Fruit fly (Drosophila melanogaster) whole organism, pupa: ENCODE measurements around the gene mRpL46.

ENCODE experiments used
- CG14655 ChIP-seq: fragments of 200-800 bp; sonication (Bioruptor generic); optimal IDR thresholded peaks from 3 replicates; lab custom pipeline; 2017; ENCODE audit warnings: mild to moderate bottlenecking, missing biosample characterization, missing genetic modification reagents, missing genetic modification characterization
- CG15710 ChIP-seq: fragments of 200-800 bp; sonication (Bioruptor generic); optimal IDR thresholded peaks from 2 replicates; lab custom pipeline; 2018; ENCODE audit warnings: missing biosample characterization, mild to moderate bottlenecking, missing genetic modification characterization, moderate library complexity
- CG17806 ChIP-seq: fragments of 200-800 bp; sonication (Bioruptor generic); optimal IDR thresholded peaks from 2 replicates; lab custom pipeline; 2018; ENCODE audit warnings: missing biosample characterization, mild to moderate bottlenecking, missing genetic modification characterization, moderate library complexity
- CG4496 ChIP-seq: fragments of 200-800 bp; sonication (Bioruptor generic); IDR thresholded peaks from 3 replicates; pipeline ENCODE4 v1.3.6; 2022; ENCODE audit warnings: missing biosample characterization, missing genetic modification characterization
- Pif1B ChIP-seq: fragments of 200-800 bp; sonication (Bioruptor generic); optimal IDR thresholded peaks from 3 replicates; lab custom pipeline; 2016; ENCODE audit warnings: missing biosample characterization, missing genetic modification characterization
- Snoo ChIP-seq: fragments of 200-800 bp; sonication (Bioruptor generic); optimal IDR thresholded peaks from 3 replicates; lab custom pipeline; 2017; ENCODE audit warnings: missing biosample characterization, mild to moderate bottlenecking, missing genetic modification characterization, inconsistent platforms
- fd96Ca ChIP-seq: fragments of 200-800 bp; sonication (Bioruptor generic); IDR thresholded peaks from 3 replicates; pipeline ENCODE4 v1.3.6; 2022; ENCODE audit warnings: missing biosample characterization, missing genetic modification characterization

DNA sequence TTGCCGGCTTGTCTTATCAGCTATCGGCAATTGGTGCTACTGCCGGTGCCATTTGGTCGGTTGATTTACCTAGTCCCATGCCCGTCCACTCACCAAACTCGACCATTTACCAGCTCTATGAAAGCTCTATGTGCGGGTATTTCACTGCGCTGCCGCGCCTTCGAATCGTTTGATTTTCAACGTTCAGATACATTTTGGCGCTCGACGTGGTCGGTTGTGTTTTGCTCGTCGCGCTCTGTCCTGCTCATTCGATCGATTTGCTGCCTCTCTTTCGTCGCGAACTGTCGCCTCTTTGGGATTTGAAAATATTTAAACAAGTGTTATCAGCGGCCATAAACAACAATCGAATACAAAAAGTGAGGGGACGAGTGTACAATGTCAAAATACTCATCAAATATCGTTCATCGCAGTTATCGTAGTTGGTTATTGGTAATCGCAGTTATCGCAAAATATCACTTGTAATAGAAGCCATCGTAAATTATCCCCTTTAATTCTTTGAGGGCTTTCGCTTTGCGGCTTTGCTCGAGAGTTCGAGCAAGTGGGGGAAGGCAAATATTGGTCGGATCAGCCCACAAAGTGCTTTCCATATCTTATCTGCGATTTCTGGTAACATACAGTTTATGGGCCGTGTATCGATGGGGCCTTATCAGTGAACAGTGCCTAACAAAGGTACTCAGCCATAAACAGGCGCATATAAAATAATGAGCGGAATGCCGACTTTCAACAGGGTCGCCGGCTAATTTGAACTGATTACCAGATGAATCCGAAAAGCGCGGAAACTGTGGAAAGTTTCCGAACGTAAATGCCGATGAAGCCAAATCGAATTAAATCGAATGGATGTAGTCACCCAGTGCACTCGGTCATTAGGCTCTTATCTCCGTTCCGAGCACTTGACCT is 35.3 kb upstream of the mRpL46 start:
- TF ChIP-seq CG4496 (GFP tag; lab: Robert Waterston, UW) (no peak), CG15710 (tag; lab: Kevin White, UChicago) (no peak), CG14655 (no peak), Snoo (no peak), CG17806 (tag; lab: Kevin White, UChicago) (no peak), fd96Ca (GFP tag; lab: Robert Waterston, UW) (no peak), Pif1B (no peak)
